Worm (Caenorhabditis elegans) whole organism, midembryonic: ENCODE results near the gene metl-18.

Source experiments
- T22C8.4 ChIP-seq: fragments of 200-800 bp; sonication (Bioruptor generic); IDR thresholded peaks from 2 replicates; pipeline ENCODE4 v1.3.6; 2022; ENCODE audit warnings: missing genetic modification characterization, missing compliant biosample characterization
- cog-1 ChIP-seq: sonication (generic microtip); optimal IDR thresholded peaks from 2 replicates; lab custom pipeline; 2016; ENCODE audit warnings: missing genetic modification characterization, missing compliant biosample characterization
- flt-1 ChIP-seq: fragments of 200-800 bp; sonication (Bioruptor generic); IDR thresholded peaks from 2 replicates; pipeline ENCODE4 v1.3.6; 2022; ENCODE audit warnings: missing genetic modification characterization, missing compliant biosample characterization
- klf-2 ChIP-seq: fragments of 200-800 bp; sonication (Bioruptor generic); conservative IDR thresholded peaks from 2 replicates; pipeline ENCODE4 v1.3.6; 2022; ENCODE audit warnings: missing genetic modification reagents, missing genetic modification characterization, missing compliant biosample characterization
- ref-1 ChIP-seq: fragments of 200-800 bp; sonication (Bioruptor generic); conservative IDR thresholded peaks from 2 replicates; pipeline ENCODE4 v1.3.6; 2022; ENCODE audit warnings: missing genetic modification reagents, missing genetic modification characterization, missing compliant biosample characterization
- tab-1 ChIP-seq: fragments of 200-800 bp; sonication (Bioruptor generic); IDR thresholded peaks from 2 replicates; pipeline ENCODE4 v1.3.6; 2022; ENCODE audit warnings: missing genetic modification characterization, missing compliant biosample characterization
- ztf-29 ChIP-seq: fragments of 200-800 bp; sonication (Bioruptor generic); IDR thresholded peaks from 2 replicates; pipeline ENCODE4 v1.3.6; 2022; ENCODE audit warnings: missing genetic modification reagents, missing genetic modification characterization, missing compliant biosample characterization

DNA sequence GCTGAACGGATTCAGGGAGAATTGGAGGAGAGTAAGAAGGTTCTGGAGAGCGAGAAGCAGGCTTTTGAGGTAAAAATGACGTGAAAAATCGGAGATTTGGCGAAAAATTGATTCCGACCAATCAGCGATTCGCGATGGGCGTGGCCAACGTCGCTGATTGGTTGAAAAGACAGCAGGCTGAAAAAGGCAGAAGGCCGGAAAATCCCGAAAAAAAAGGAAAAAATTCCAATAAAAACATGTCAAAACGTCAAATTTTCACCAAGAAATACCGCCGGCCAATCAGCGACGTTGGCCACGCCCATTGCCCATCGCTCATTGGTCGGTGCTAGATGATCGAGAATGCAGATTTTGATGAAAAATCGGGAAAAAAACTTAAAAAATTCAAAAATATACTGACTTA lies 8.1 kb upstream of the metl-18 start:
- no peak for TF ChIP-seq flt-1
- TF ChIP-seq ztf-29 (GFP tag; lab: Robert Waterston, UW): no peak
- TF ChIP-seq T22C8.4 (GFP tag; lab: Robert Waterston, UW): no peak
- TF ChIP-seq klf-2: no peak
- no peak for TF ChIP-seq ref-1 (GFP tag; lab: Robert Waterston, UW)
- no peak for TF ChIP-seq tab-1 (GFP tag; lab: Robert Waterston, UW)
- no peak for TF ChIP-seq cog-1 (tag; lab: Kevin White, UChicago)
